Fruit fly (Drosophila melanogaster) whole organism, prepupa: ENCODE data around the gene Hs3st-B.

Source experiments
- CG10631 ChIP-seq: fragments of 200-800 bp; sonication (Bioruptor generic); optimal IDR thresholded peaks from 2 replicates; lab custom pipeline; 2016; ENCODE audit warnings: missing biosample characterization, missing genetic modification characterization
- CG10669 ChIP-seq: fragments of 200-800 bp; sonication (Bioruptor generic); optimal IDR thresholded peaks from 3 replicates; lab custom pipeline; 2018; ENCODE audit warnings: missing biosample characterization, mild to moderate bottlenecking, missing genetic modification characterization, moderate library complexity
- CG11762 ChIP-seq: fragments of 200-800 bp; sonication (Bioruptor generic); optimal IDR thresholded peaks from 3 replicates; lab custom pipeline; 2016; ENCODE audit warnings: missing biosample characterization, missing genetic modification characterization; ENCODE audit not compliant: insufficient read depth
- CG11902 ChIP-seq: fragments of 200-800 bp; sonication (Bioruptor generic); optimal IDR thresholded peaks from 3 replicates; lab custom pipeline; 2016; ENCODE audit warnings: missing biosample characterization, missing genetic modification characterization
- CG15336 ChIP-seq: fragments of 200-800 bp; sonication (Bioruptor generic); IDR thresholded peaks from 2 replicates; pipeline ENCODE4 v1.3.6; 2022; ENCODE audit warnings: missing biosample characterization, missing genetic modification characterization
- CG1621 ChIP-seq: fragments of 200-800 bp; sonication (Bioruptor generic); optimal IDR thresholded peaks from 3 replicates; lab custom pipeline; 2018; ENCODE audit warnings: missing biosample characterization, mild to moderate bottlenecking, missing genetic modification characterization
- CG16779 ChIP-seq: fragments of 200-800 bp; sonication (Bioruptor generic); optimal IDR thresholded peaks from 3 replicates; lab custom pipeline; 2017; ENCODE audit warnings: missing biosample characterization, mild to moderate bottlenecking, missing genetic modification characterization
- CG3032 ChIP-seq: fragments of 200-800 bp; optimal IDR thresholded peaks from 2 replicates; lab custom pipeline; 2019; ENCODE audit warnings: missing biosample characterization, mild to moderate bottlenecking, missing genetic modification characterization, moderate library complexity
- CG31627 ChIP-seq: fragments of 200-800 bp; sonication (Bioruptor generic); optimal IDR thresholded peaks from 3 replicates; lab custom pipeline; 2016; ENCODE audit warnings: missing biosample characterization, missing genetic modification characterization
- CG32006 ChIP-seq: fragments of 200-800 bp; sonication (Bioruptor generic); optimal IDR thresholded peaks from 3 replicates; lab custom pipeline; 2017; ENCODE audit warnings: missing biosample characterization, mild to moderate bottlenecking, missing genetic modification characterization
- CG34406 ChIP-seq: fragments of 200-800 bp; sonication (Bioruptor generic); optimal IDR thresholded peaks from 3 replicates; lab custom pipeline; 2016; ENCODE audit warnings: missing biosample characterization, missing genetic modification characterization
- CG4318 ChIP-seq: fragments of 200-800 bp; sonication (Bioruptor generic); optimal IDR thresholded peaks from 3 replicates; lab custom pipeline; 2017; ENCODE audit warnings: missing biosample characterization, mild to moderate bottlenecking, missing genetic modification characterization
- CG6163 ChIP-seq: fragments of 200-800 bp; sonication (Bioruptor generic); IDR thresholded peaks from 3 replicates; pipeline ENCODE4 v1.3.6; 2022; ENCODE audit warnings: missing biosample characterization, missing genetic modification characterization
- CG6276 ChIP-seq: fragments of 200-800 bp; sonication (Bioruptor generic); optimal IDR thresholded peaks from 2 replicates; lab custom pipeline; 2017; ENCODE audit warnings: missing biosample characterization, mild to moderate bottlenecking, missing genetic modification characterization
- CG6808 ChIP-seq: fragments of 200-800 bp; sonication (Bioruptor generic); optimal IDR thresholded peaks from 3 replicates; lab custom pipeline; 2017; ENCODE audit warnings: missing biosample characterization, missing genetic modification characterization, mild to moderate bottlenecking, moderate library complexity, missing genetic modification reagents
- CG6854 ChIP-seq: fragments of 200-800 bp; sonication (Bioruptor generic); optimal IDR thresholded peaks from 2 replicates; lab custom pipeline; 2017; ENCODE audit warnings: missing biosample characterization, mild to moderate bottlenecking, missing genetic modification characterization
- CG7368 ChIP-seq: fragments of 200-800 bp; sonication (Bioruptor generic); optimal IDR thresholded peaks from 3 replicates; lab custom pipeline; 2016; ENCODE audit warnings: missing biosample characterization, missing genetic modification characterization
- CG8119 ChIP-seq: fragments of 200-800 bp; sonication (Bioruptor generic); IDR thresholded peaks from 3 replicates; pipeline ENCODE4 v1.3.6; 2022; ENCODE audit warnings: missing biosample characterization, missing genetic modification characterization
- CG8319 ChIP-seq: fragments of 200-800 bp; sonication (Bioruptor generic); optimal IDR thresholded peaks from 3 replicates; lab custom pipeline; 2016; ENCODE audit warnings: missing biosample characterization, missing genetic modification characterization
- CG8632 ChIP-seq: fragments of 200-800 bp; sonication (Bioruptor generic); optimal IDR thresholded peaks from 3 replicates; lab custom pipeline; 2016; ENCODE audit warnings: missing biosample characterization, missing genetic modification characterization
- CG9139 ChIP-seq: fragments of 200-800 bp; sonication (Bioruptor generic); optimal IDR thresholded peaks from 3 replicates; lab custom pipeline; 2017; ENCODE audit warnings: missing biosample characterization, mild to moderate bottlenecking, missing genetic modification characterization
- Eip75B ChIP-seq: fragments of 200-800 bp; sonication (Bioruptor generic); optimal IDR thresholded peaks from 3 replicates; lab custom pipeline; 2016; ENCODE audit warnings: missing biosample characterization, missing genetic modification characterization
- Eip93F ChIP-seq: fragments of 200-800 bp; sonication (Bioruptor generic); optimal IDR thresholded peaks from 2 replicates; lab custom pipeline; 2016; ENCODE audit warnings: missing biosample characterization, mild to moderate bottlenecking, missing genetic modification characterization
- Ets21C ChIP-seq: fragments of 200-800 bp; sonication (Bioruptor generic); optimal IDR thresholded peaks from 3 replicates; lab custom pipeline; 2016; ENCODE audit warnings: missing biosample characterization, missing genetic modification characterization
- Ets96B ChIP-seq: fragments of 200-800 bp; optimal IDR thresholded peaks from 2 replicates; lab custom pipeline; 2019; ENCODE audit warnings: missing biosample characterization, mild to moderate bottlenecking, missing genetic modification characterization, moderate library complexity
- Gug ChIP-seq: fragments of 200-800 bp; sonication (Bioruptor generic); IDR thresholded peaks from 2 replicates; pipeline ENCODE4 v1.3.6; 2022; ENCODE audit warnings: missing biosample characterization, missing genetic modification characterization
- Hr38 ChIP-seq: sonication (Bioruptor generic); optimal IDR thresholded peaks from 2 replicates; lab custom pipeline; 2016; ENCODE audit warnings: missing biosample characterization, missing genetic modification characterization
- Hr39 ChIP-seq: fragments of 200-800 bp; sonication (Bioruptor generic); optimal IDR thresholded peaks from 2 replicates; lab custom pipeline; 2016; ENCODE audit warnings: missing biosample characterization, missing genetic modification characterization
- Hr4 ChIP-seq: fragments of 200-800 bp; sonication (Bioruptor generic); optimal IDR thresholded peaks from 3 replicates; lab custom pipeline; 2016; ENCODE audit warnings: missing biosample characterization, missing genetic modification characterization
- Lpt ChIP-seq: fragments of 200-800 bp; sonication (Bioruptor generic); optimal IDR thresholded peaks from 3 replicates; lab custom pipeline; 2016; ENCODE audit warnings: missing biosample characterization, missing genetic modification characterization
- OdsH ChIP-seq: fragments of 200-800 bp; sonication (Bioruptor generic); optimal IDR thresholded peaks from 3 replicates; lab custom pipeline; 2016; ENCODE audit warnings: missing biosample characterization, missing genetic modification characterization
- Sox102F ChIP-seq: fragments of 200-800 bp; sonication (Bioruptor generic); optimal IDR thresholded peaks from 2 replicates; lab custom pipeline; 2016; ENCODE audit warnings: missing biosample characterization, mild to moderate bottlenecking, missing genetic modification characterization
- Sox14 ChIP-seq: fragments of 200-800 bp; sonication (Bioruptor generic); optimal IDR thresholded peaks from 3 replicates; lab custom pipeline; 2016; ENCODE audit warnings: missing biosample characterization, missing genetic modification characterization
- achi ChIP-seq: fragments of 200-800 bp; sonication (Bioruptor generic); optimal IDR thresholded peaks from 3 replicates; lab custom pipeline; 2016; ENCODE audit warnings: missing biosample characterization, missing genetic modification characterization
- acj6 ChIP-seq: fragments of 200-800 bp; sonication (Bioruptor generic); optimal IDR thresholded peaks from 3 replicates; lab custom pipeline; 2016; ENCODE audit warnings: missing biosample characterization, missing genetic modification characterization
- cyc ChIP-seq: fragments of 200-800 bp; sonication (Bioruptor generic); optimal IDR thresholded peaks from 3 replicates; lab custom pipeline; 2016; ENCODE audit warnings: missing biosample characterization, missing genetic modification characterization
- dac ChIP-seq: fragments of 200-800 bp; sonication (Bioruptor generic); optimal IDR thresholded peaks from 2 replicates; lab custom pipeline; 2017; ENCODE audit warnings: missing biosample characterization, mild to moderate bottlenecking, missing genetic modification characterization
- dsx ChIP-seq: fragments of 200-800 bp; optimal IDR thresholded peaks from 3 replicates; lab custom pipeline; 2019; ENCODE audit warnings: missing biosample characterization, mild to moderate bottlenecking, missing genetic modification characterization, moderate library complexity; ENCODE audit not compliant: poor library complexity, severe bottlenecking
- eg ChIP-seq: fragments of 200-800 bp; sonication (Bioruptor generic); IDR thresholded peaks from 3 replicates; pipeline ENCODE4 v1.3.6; 2022; ENCODE audit warnings: missing biosample characterization, missing genetic modification characterization
- esn ChIP-seq: fragments of 200-800 bp; sonication (Bioruptor generic); optimal IDR thresholded peaks from 2 replicates; lab custom pipeline; 2016; ENCODE audit warnings: missing biosample characterization, mild to moderate bottlenecking, missing genetic modification characterization, moderate library complexity
- fd59A ChIP-seq: fragments of 200-800 bp; sonication (Bioruptor generic); optimal IDR thresholded peaks from 2 replicates; lab custom pipeline; 2017; ENCODE audit warnings: missing biosample characterization, mild to moderate bottlenecking, missing genetic modification characterization, missing genetic modification reagents
- fd85E ChIP-seq: fragments of 200-800 bp; sonication (Bioruptor generic); optimal IDR thresholded peaks from 3 replicates; lab custom pipeline; 2016; ENCODE audit warnings: missing biosample characterization, missing genetic modification characterization
- fkh ChIP-seq: fragments of 200-800 bp; sonication (Bioruptor generic); optimal IDR thresholded peaks from 3 replicates; lab custom pipeline; 2017; ENCODE audit warnings: missing biosample characterization, mild to moderate bottlenecking, missing genetic modification characterization, moderate library complexity
- lz ChIP-seq: fragments of 200-800 bp; sonication (Bioruptor generic); optimal IDR thresholded peaks from 3 replicates; lab custom pipeline; 2016; ENCODE audit warnings: missing biosample characterization, missing genetic modification characterization
- pdm3 ChIP-seq: fragments of 200-800 bp; sonication (Bioruptor generic); optimal IDR thresholded peaks from 3 replicates; lab custom pipeline; 2016; ENCODE audit warnings: missing biosample characterization, missing genetic modification characterization
- salr ChIP-seq, 2 experiments: fragments of 200-800 bp; sonication (Bioruptor generic); optimal IDR thresholded peaks; 3 replicates each; lab custom pipeline; 2016 to 2018; ENCODE audit warnings: missing biosample characterization in 2 of 2, missing genetic modification characterization in 2 of 2, mild to moderate bottlenecking in 1 of 2
- spab ChIP-seq: fragments of 200-800 bp; sonication (Bioruptor generic); optimal IDR thresholded peaks from 2 replicates; lab custom pipeline; 2017; ENCODE audit warnings: missing biosample characterization, mild to moderate bottlenecking, missing genetic modification characterization, missing genetic modification reagents
- topi ChIP-seq: fragments of 200-800 bp; sonication (Bioruptor generic); optimal IDR thresholded peaks from 3 replicates; lab custom pipeline; 2016; ENCODE audit warnings: missing biosample characterization, missing genetic modification characterization
- vri ChIP-seq: fragments of 200-800 bp; sonication (Bioruptor generic); optimal IDR thresholded peaks from 3 replicates; lab custom pipeline; 2016; ENCODE audit warnings: missing biosample characterization, mild to moderate bottlenecking, missing genetic modification characterization

Hs3st-B gene

dm6 chrX:19297899-19298784, 49.7 kb downstream of the Hs3st-B start, which contains the start of gene CG8034:
CG8034 (minus strand) TSS chrX:19298162.
- TF ChIP-seq Sox14 (GFP tag; lab: Kevin White, UChicago) (peak; percentile 98), achi (GFP tag; lab: Kevin White, UChicago) (peak; percentile 97), Hr38 (no peak), dac (peak; percentile 99), Hr39 (GFP tag; lab: Kevin White, UChicago) (peak; percentile 97), CG34406 (GFP tag; lab: Kevin White, UChicago) (peak; percentile 97), CG15336 (GFP tag; lab: Robert Waterston, UW) (peak; percentile 97), Eip93F (GFP tag; lab: Kevin White, UChicago) (peak; percentile 93), esn (peak; percentile 98), CG8632 (GFP tag; lab: Kevin White, UChicago) (peak; percentile 98), Ets21C (GFP tag; lab: Kevin White, UChicago) (peak; percentile 96), CG6163 (GFP tag; lab: Robert Waterston, UW) (peak; percentile 97), CG10631 (GFP tag; lab: Kevin White, UChicago) (peak; percentile 98), fkh (peak; percentile 84), CG4318 (GFP tag; lab: Kevin White, UChicago) (peak; percentile 98), CG11762 (GFP tag; lab: Kevin White, UChicago) (peak; percentile 97), cyc (GFP tag; lab: Kevin White, UChicago) (peak; percentile 97), CG7368 (peak; percentile 97), vri (GFP tag; lab: Kevin White, UChicago) (peak; percentile 95), CG8319 (peak; percentile 97), CG1621 (peak; percentile 95), fd59A (GFP tag; lab: Kevin White, UChicago) (peak; percentile 98), CG32006 (peak; percentile 99), dsx (GFP tag; lab: Kevin White, UChicago) (peak; percentile 95), CG31627 (GFP tag; lab: Kevin White, UChicago) (peak; percentile 97), Lpt (GFP tag; lab: Kevin White, UChicago) (peak; percentile 98), fd85E (GFP tag; lab: Kevin White, UChicago) (peak; percentile 83), OdsH (GFP tag; lab: Kevin White, UChicago) (peak; percentile 99), CG3032 (peak; percentile 98), pdm3 (GFP tag; lab: Kevin White, UChicago) (peak; percentile 98), CG9139 (GFP tag; lab: Kevin White, UChicago) (peak; percentile 95), Eip75B (GFP tag; lab: Kevin White, UChicago) (peak; percentile 99), Sox102F (GFP tag; lab: Kevin White, UChicago) (peak; percentile 98), Hr4 (GFP tag; lab: Kevin White, UChicago) (peak; percentile 98), CG10669 (GFP tag; lab: Kevin White, UChicago) (peak; percentile 99), topi (GFP tag; lab: Kevin White, UChicago) (peak; percentile 99), salr (GFP tag; optimal IDR thresholded peaks at IDR 0.05; lab: Kevin White, UChicago) (peak; percentile 94 to 98), Gug (peak; percentile 95), CG6808 (GFP tag; lab: Kevin White, UChicago) (peak; percentile 97), CG16779 (tag; lab: Kevin White, UChicago) (peak; percentile 96), CG6276 (GFP tag; lab: Kevin White, UChicago) (peak; percentile 98), spab (peak; percentile 97), CG8119 (peak; percentile 98), lz (peak; percentile 99), CG11902 (GFP tag; lab: Kevin White, UChicago) (peak; percentile 97), Ets96B (tag; lab: Kevin White, UChicago) (peak; percentile 97), CG6854 (GFP tag; lab: Kevin White, UChicago) (peak; percentile 96), eg (GFP tag; lab: Robert Waterston, UW) (peak; percentile 95), acj6 (GFP tag; lab: Kevin White, UChicago) (peak; percentile 98)
